Fruit fly (Drosophila melanogaster) whole organism, embryonic: ENCODE data around the gene CG7557.

Experiments used
- B-H2 ChIP-seq: fragments of 200-800 bp; sonication (Bioruptor generic); optimal IDR thresholded peaks from 2 replicates; lab custom pipeline; 2018; ENCODE audit warnings: missing biosample characterization, mild to moderate bottlenecking, missing genetic modification characterization
- CG1602 ChIP-seq: fragments of 200-800 bp; sonication (Bioruptor generic); optimal IDR thresholded peaks from 3 replicates; lab custom pipeline; 2016; ENCODE audit warnings: missing biosample characterization, missing genetic modification characterization
- CG16779 ChIP-seq: fragments of 200-800 bp; sonication (Bioruptor generic); IDR thresholded peaks from 2 replicates; pipeline ENCODE4 v1.3.6; 2022; ENCODE audit warnings: missing biosample characterization, missing genetic modification characterization
- CG18599 ChIP-seq: fragments of 200-800 bp; sonication (Bioruptor generic); optimal IDR thresholded peaks from 3 replicates; lab custom pipeline; 2017; ENCODE audit warnings: missing biosample characterization, missing genetic modification characterization, mild to moderate bottlenecking, moderate library complexity, missing genetic modification reagents
- CG34224 ChIP-seq: fragments of 200-800 bp; sonication (Bioruptor generic); IDR thresholded peaks from 3 replicates; pipeline ENCODE4 v1.3.6; 2022; ENCODE audit warnings: missing biosample characterization, missing genetic modification characterization; ENCODE audit not compliant: partially characterized antibody
- CG7786 ChIP-seq: fragments of 200-800 bp; sonication (Bioruptor generic); optimal IDR thresholded peaks from 2 replicates; lab custom pipeline; 2016; ENCODE audit warnings: missing biosample characterization, missing genetic modification characterization
- Hsf ChIP-seq: fragments of 200-800 bp; sonication (Bioruptor generic); optimal IDR thresholded peaks from 3 replicates; lab custom pipeline; 2016; ENCODE audit warnings: missing biosample characterization, missing genetic modification characterization
- ara ChIP-seq: fragments of 200-800 bp; sonication (Bioruptor generic); IDR thresholded peaks from 2 replicates; pipeline ENCODE4 v1.3.6; 2022; ENCODE audit warnings: missing biosample characterization, missing genetic modification characterization
- az2 ChIP-seq: fragments of 200-800 bp; sonication (Bioruptor generic); optimal IDR thresholded peaks from 3 replicates; lab custom pipeline; 2016; ENCODE audit warnings: missing biosample characterization, missing genetic modification characterization
- hbn ChIP-seq: fragments of 200-800 bp; sonication (Bioruptor generic); IDR thresholded peaks from 2 replicates; pipeline ENCODE4 v1.3.6; 2022; ENCODE audit warnings: missing biosample characterization, missing genetic modification characterization; ENCODE audit not compliant: partially characterized antibody
- prd ChIP-seq, 3 experiments: fragments of >200 bp in 2 of 3; fragments of 200-800 bp in 1 of 3; sonication (Bioruptor generic) in 1 of 3; optimal IDR thresholded peaks in 2 of 3; IDR thresholded peaks in 1 of 3; 2 replicates in 2 of 3; 3 replicates in 1 of 3; pipeline versions ENCODE4 v1.3.6 to Lab custom; 2017 to 2022; ENCODE audit warnings: missing biosample characterization in 1 of 3, missing genetic modification characterization in 1 of 3
- psq ChIP-seq: fragments of 200-800 bp; sonication (Bioruptor generic); optimal IDR thresholded peaks from 2 replicates; lab custom pipeline; 2017; ENCODE audit warnings: missing biosample characterization, missing genetic modification characterization
- wdn ChIP-seq: fragments of 200-800 bp; sonication (Bioruptor generic); IDR thresholded peaks from 2 replicates; pipeline ENCODE4 v1.3.6; 2022; ENCODE audit warnings: missing biosample characterization, missing genetic modification characterization

DNA sequence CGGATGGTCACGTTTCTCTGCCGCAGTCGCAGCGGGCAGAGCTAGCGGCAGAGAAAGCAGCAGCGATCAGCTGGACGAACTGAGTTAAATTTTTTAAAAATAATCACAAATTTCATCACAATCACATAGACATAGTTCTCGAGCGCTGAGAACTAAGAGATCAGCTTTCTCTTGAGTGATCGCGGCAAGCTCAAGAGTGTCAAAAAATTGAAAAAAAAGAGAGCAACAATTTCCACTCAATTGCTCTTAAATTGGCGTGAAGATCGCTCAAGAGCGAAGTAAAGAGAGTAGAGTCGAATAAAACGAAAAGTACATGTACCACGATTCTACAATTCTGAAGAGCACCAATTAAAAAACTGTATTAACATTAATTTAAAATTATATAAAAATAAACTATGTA, 16.6 kb upstream of the CG7557 start:
- TF ChIP-seq B-H2 (GFP tag; lab: Kevin White, UChicago) (no peak), psq (GFP tag; lab: Kevin White, UChicago) (no peak), Hsf (no peak), CG7786 (GFP tag; lab: Kevin White, UChicago) (no peak), CG34224 (GFP tag; lab: Robert Waterston, UW) (peak; percentile 36; the same call in 1 of the 3 replicates), ara (GFP tag; lab: Robert Waterston, UW) (no peak), prd (optimal IDR thresholded peaks at IDR 0.05; lab: Kevin White, UChicago) (no peak), prd (GFP tag; IDR thresholded peaks at IDR 0.05; lab: Robert Waterston, UW) (no peak), wdn (no peak), CG1602 (GFP tag; lab: Kevin White, UChicago) (no peak), CG18599 (GFP tag; lab: Kevin White, UChicago) (no peak), CG16779 (GFP tag; lab: Robert Waterston, UW) (no peak), hbn (no peak; the same call in 1 of the 2 replicates), az2 (GFP tag; lab: Kevin White, UChicago) (no peak)
